Fruit fly (Drosophila melanogaster) whole organism, embryonic: Measurements from ENCODE around the gene CG7924.
A peak's percentile ranks its signal among the peaks of the same experiment; 100 is the strongest.

Source experiments
- Ada2b ChIP-seq: fragments of 200-800 bp; sonication (Bioruptor generic); IDR thresholded peaks from 2 replicates; pipeline ENCODE4 v1.3.6; 2022; ENCODE audit warnings: missing biosample characterization, missing genetic modification characterization
- CG10147 ChIP-seq: fragments of 200-800 bp; sonication (Bioruptor generic); optimal IDR thresholded peaks from 2 replicates; lab custom pipeline; 2019; ENCODE audit warnings: missing biosample characterization, mild to moderate bottlenecking, missing genetic modification characterization, moderate library complexity
- CG10209 ChIP-seq: fragments of 200-800 bp; sonication (Bioruptor generic); optimal IDR thresholded peaks from 3 replicates; lab custom pipeline; 2017; ENCODE audit warnings: missing biosample characterization, mild to moderate bottlenecking, missing genetic modification characterization, missing genetic modification reagents
- CG11093 ChIP-seq: fragments of 200-800 bp; sonication (Bioruptor generic); IDR thresholded peaks from 3 replicates; pipeline ENCODE4 v1.3.6; 2022; ENCODE audit warnings: missing biosample characterization, missing genetic modification characterization
- CG11504 ChIP-seq: fragments of 200-800 bp; sonication (Bioruptor generic); optimal IDR thresholded peaks from 3 replicates; lab custom pipeline; 2019; ENCODE audit warnings: missing biosample characterization, mild to moderate bottlenecking, missing genetic modification characterization, moderate library complexity
- CG11696 ChIP-seq: fragments of 200-800 bp; sonication (Bioruptor generic); IDR thresholded peaks from 2 replicates; pipeline ENCODE4 v1.3.6; 2022; ENCODE audit warnings: missing biosample characterization, missing genetic modification characterization
- CG11723 ChIP-seq: fragments of 200-800 bp; sonication (Bioruptor generic); optimal IDR thresholded peaks from 2 replicates; lab custom pipeline; 2017; ENCODE audit warnings: missing biosample characterization, mild to moderate bottlenecking, missing genetic modification characterization
- CG12299 ChIP-seq: fragments of 200-800 bp; sonication (Bioruptor generic); optimal IDR thresholded peaks from 2 replicates; lab custom pipeline; 2018; ENCODE audit warnings: missing biosample characterization, mild to moderate bottlenecking, missing genetic modification characterization
- CG1233 ChIP-seq: fragments of 200-800 bp; sonication (Bioruptor generic); optimal IDR thresholded peaks from 4 replicates; lab custom pipeline; 2018; ENCODE audit warnings: missing biosample characterization, mild to moderate bottlenecking, missing genetic modification characterization
- CG12942 ChIP-seq: fragments of 200-800 bp; sonication (Bioruptor generic); optimal IDR thresholded peaks from 3 replicates; lab custom pipeline; 2016; ENCODE audit warnings: missing biosample characterization, missing genetic modification characterization
- CG13424 ChIP-seq: fragments of 200-800 bp; sonication (Bioruptor generic); optimal IDR thresholded peaks from 2 replicates; lab custom pipeline; 2019; ENCODE audit warnings: missing biosample characterization, mild to moderate bottlenecking, missing genetic modification characterization, moderate library complexity
- CG17568 ChIP-seq: fragments of 200-800 bp; sonication (Bioruptor generic); optimal IDR thresholded peaks from 2 replicates; lab custom pipeline; 2018; ENCODE audit warnings: missing biosample characterization, mild to moderate bottlenecking, missing genetic modification characterization, moderate library complexity
- CG2120 ChIP-seq: fragments of 200-800 bp; sonication (Bioruptor generic); optimal IDR thresholded peaks from 3 replicates; lab custom pipeline; 2016; ENCODE audit warnings: missing biosample characterization, missing genetic modification characterization
- CG2199 ChIP-seq: fragments of 200-800 bp; sonication (Bioruptor generic); IDR thresholded peaks from 3 replicates; pipeline ENCODE4 v1.3.6; 2022; ENCODE audit warnings: missing biosample characterization, missing genetic modification characterization
- CG30403 ChIP-seq: fragments of 200-800 bp; sonication (Bioruptor generic); optimal IDR thresholded peaks from 3 replicates; lab custom pipeline; 2016; ENCODE audit warnings: missing biosample characterization, missing genetic modification characterization
- CG3407 ChIP-seq: fragments of 200-800 bp; sonication (Bioruptor generic); optimal IDR thresholded peaks from 2 replicates; lab custom pipeline; 2018; ENCODE audit warnings: missing biosample characterization, mild to moderate bottlenecking, missing genetic modification characterization
- CG3838 ChIP-seq: fragments of 200-800 bp; sonication (Bioruptor generic); optimal IDR thresholded peaks from 3 replicates; lab custom pipeline; 2016; ENCODE audit warnings: missing biosample characterization, missing genetic modification characterization
- CG4282 ChIP-seq: fragments of 200-800 bp; sonication (Bioruptor generic); optimal IDR thresholded peaks from 2 replicates; lab custom pipeline; 2016; ENCODE audit warnings: missing biosample characterization, missing genetic modification characterization
- CkIIα-i1 ChIP-seq: fragments of 200-800 bp; sonication (Bioruptor generic); IDR thresholded peaks from 2 replicates; pipeline ENCODE4 v1.3.6; 2022; ENCODE audit warnings: missing biosample characterization, missing genetic modification characterization
- Deaf1 ChIP-seq: fragments of 200-800 bp; optimal IDR thresholded peaks from 3 replicates; lab custom pipeline; 2019; ENCODE audit warnings: missing biosample characterization, mild to moderate bottlenecking, missing genetic modification characterization, moderate library complexity
- Dll ChIP-seq: fragments of 200-800 bp; sonication (Bioruptor generic); IDR thresholded peaks from 4 replicates; pipeline ENCODE4 v1.3.6; 2022; ENCODE audit warnings: missing biosample characterization, missing genetic modification characterization; ENCODE audit not compliant: partially characterized antibody
- Drgx ChIP-seq: fragments of 200-800 bp; sonication (Bioruptor generic); IDR thresholded peaks from 2 replicates; pipeline ENCODE4 v1.3.6; 2022; ENCODE audit warnings: missing biosample characterization, missing genetic modification characterization
- Fer2 ChIP-seq: fragments of 200-800 bp; sonication (Bioruptor generic); optimal IDR thresholded peaks from 2 replicates; lab custom pipeline; 2018; ENCODE audit warnings: missing biosample characterization, mild to moderate bottlenecking, missing genetic modification characterization, moderate library complexity
- HHEX ChIP-seq: fragments of 200-800 bp; sonication (Bioruptor generic); optimal IDR thresholded peaks from 3 replicates; lab custom pipeline; 2017; ENCODE audit warnings: missing biosample characterization, mild to moderate bottlenecking, missing genetic modification characterization, missing genetic modification reagents
- HLHmδ ChIP-seq: fragments of 200-800 bp; sonication (Bioruptor generic); optimal IDR thresholded peaks from 2 replicates; lab custom pipeline; 2018; ENCODE audit warnings: missing biosample characterization, mild to moderate bottlenecking, missing genetic modification characterization, moderate library complexity
- Hey ChIP-seq: fragments of 200-800 bp; sonication (Bioruptor generic); optimal IDR thresholded peaks from 3 replicates; lab custom pipeline; 2018; ENCODE audit warnings: missing biosample characterization, mild to moderate bottlenecking, missing genetic modification characterization
- Lhr ChIP-seq: fragments of 200-800 bp; sonication (Bioruptor generic); optimal IDR thresholded peaks from 3 replicates; lab custom pipeline; 2017; ENCODE audit warnings: mild to moderate bottlenecking, missing biosample characterization, missing genetic modification reagents, missing genetic modification characterization
- MTF-1 ChIP-seq: fragments of 200-800 bp; sonication (Bioruptor generic); optimal IDR thresholded peaks from 2 replicates; lab custom pipeline; 2018; ENCODE audit warnings: missing biosample characterization, mild to moderate bottlenecking, missing genetic modification characterization, borderline replicate concordance
- Med ChIP-seq: fragments of 200-800 bp; sonication (Bioruptor generic); peaks from one replicate; lab custom pipeline; 2016; ENCODE audit warnings: missing biosample characterization, missing genetic modification characterization, mild to moderate bottlenecking, inconsistent platforms, moderate library complexity
- NC2α ChIP-seq: fragments of 200-800 bp; sonication (Bioruptor generic); optimal IDR thresholded peaks from 2 replicates; lab custom pipeline; 2016; ENCODE audit warnings: missing biosample characterization, missing genetic modification characterization
- Side ChIP-seq: fragments of 200-800 bp; sonication (Bioruptor generic); optimal IDR thresholded peaks from 2 replicates; lab custom pipeline; 2016; ENCODE audit warnings: missing biosample characterization, missing genetic modification characterization
- Trl ChIP-seq, 3 experiments: fragments of >200 bp in 2 of 3; fragments of 200-800 bp in 1 of 3; sonication (Bioruptor generic) in 1 of 3; optimal IDR thresholded peaks; 2 replicates in 1 of 3; 3 replicates in 2 of 3; lab custom pipeline; 2016 to 2017; ENCODE audit warnings: missing biosample characterization in 1 of 3, missing genetic modification characterization in 1 of 3
- Vsx1 ChIP-seq: fragments of 200-800 bp; sonication (Bioruptor generic); optimal IDR thresholded peaks from 2 replicates; lab custom pipeline; 2017; ENCODE audit warnings: missing biosample characterization, mild to moderate bottlenecking, missing genetic modification characterization, missing genetic modification reagents
- dati ChIP-seq: fragments of 200-800 bp; sonication (Bioruptor generic); IDR thresholded peaks from 2 replicates; pipeline ENCODE4 v1.3.6; 2022; ENCODE audit warnings: missing biosample characterization, missing genetic modification characterization
- eyg ChIP-seq: fragments of 200-800 bp; sonication (Bioruptor generic); optimal IDR thresholded peaks from 3 replicates; lab custom pipeline; 2016; ENCODE audit warnings: missing biosample characterization, missing genetic modification characterization
- fd102C ChIP-seq: fragments of 200-800 bp; sonication (Bioruptor generic); optimal IDR thresholded peaks from 2 replicates; lab custom pipeline; 2018; ENCODE audit warnings: missing biosample characterization, mild to moderate bottlenecking, missing genetic modification characterization, moderate library complexity
- fd3F ChIP-seq: fragments of 200-800 bp; sonication (Bioruptor generic); optimal IDR thresholded peaks from 2 replicates; lab custom pipeline; 2018; ENCODE audit warnings: missing biosample characterization, mild to moderate bottlenecking, missing genetic modification characterization, moderate library complexity
- gt ChIP-seq: fragments of 200-800 bp; sonication (Bioruptor generic); IDR thresholded peaks from 2 replicates; pipeline ENCODE4 v1.3.6; 2022; ENCODE audit warnings: missing biosample characterization, missing genetic modification characterization
- lab ChIP-seq: fragments of 200-800 bp; sonication (Bioruptor generic); optimal IDR thresholded peaks from 3 replicates; lab custom pipeline; 2017; ENCODE audit warnings: missing biosample characterization, missing genetic modification characterization, mild to moderate bottlenecking, moderate library complexity, missing genetic modification reagents
- lmd ChIP-seq: fragments of 200-800 bp; sonication (Bioruptor generic); IDR thresholded peaks from 2 replicates; pipeline ENCODE4 v1.3.6; 2022; ENCODE audit warnings: missing biosample characterization, missing genetic modification characterization
- org-1 ChIP-seq: fragments of 200-800 bp; sonication (Bioruptor generic); optimal IDR thresholded peaks from 2 replicates; lab custom pipeline; 2017; ENCODE audit warnings: missing biosample characterization, missing genetic modification characterization
- phol ChIP-seq: fragments of 200-800 bp; sonication (Bioruptor generic); optimal IDR thresholded peaks from 3 replicates; lab custom pipeline; 2018; ENCODE audit warnings: missing biosample characterization, mild to moderate bottlenecking, missing genetic modification characterization, moderate library complexity
- ro ChIP-seq: fragments of 200-800 bp; sonication (Bioruptor generic); IDR thresholded peaks from 2 replicates; pipeline ENCODE4 v1.3.6; 2022; ENCODE audit warnings: missing biosample characterization, missing genetic modification characterization
- schlank ChIP-seq: fragments of 200-800 bp; sonication (Bioruptor generic); optimal IDR thresholded peaks from 2 replicates; lab custom pipeline; 2018; ENCODE audit warnings: missing biosample characterization, mild to moderate bottlenecking, missing genetic modification characterization
- scrt ChIP-seq: fragments of 200-800 bp; sonication (Bioruptor generic); optimal IDR thresholded peaks from 2 replicates; lab custom pipeline; 2018; ENCODE audit warnings: missing biosample characterization, mild to moderate bottlenecking, missing genetic modification characterization, moderate library complexity
- slp2 ChIP-seq: fragments of 200-800 bp; sonication (Bioruptor generic); optimal IDR thresholded peaks from 2 replicates; lab custom pipeline; 2016; ENCODE audit warnings: missing biosample characterization, missing genetic modification characterization
- sr ChIP-seq: fragments of 200-800 bp; sonication (Bioruptor generic); IDR thresholded peaks from 3 replicates; pipeline ENCODE4 v1.3.6; 2022; ENCODE audit warnings: missing biosample characterization, missing genetic modification characterization
- tgo ChIP-seq: fragments of 200-800 bp; sonication (Bioruptor generic); IDR thresholded peaks from 3 replicates; pipeline ENCODE4 v1.3.6; 2022; ENCODE audit warnings: missing biosample characterization, missing genetic modification characterization
- usp ChIP-seq: fragments of >200 bp; optimal IDR thresholded peaks from 2 replicates; lab custom pipeline; 2017; ENCODE audit warnings: missing biosample characterization, missing genetic modification characterization
- zfh2 ChIP-seq: fragments of 200-800 bp; sonication (Bioruptor generic); optimal IDR thresholded peaks from 2 replicates; lab custom pipeline; 2016; ENCODE audit warnings: missing biosample characterization, missing genetic modification characterization

The CG7924 gene

DNA sequence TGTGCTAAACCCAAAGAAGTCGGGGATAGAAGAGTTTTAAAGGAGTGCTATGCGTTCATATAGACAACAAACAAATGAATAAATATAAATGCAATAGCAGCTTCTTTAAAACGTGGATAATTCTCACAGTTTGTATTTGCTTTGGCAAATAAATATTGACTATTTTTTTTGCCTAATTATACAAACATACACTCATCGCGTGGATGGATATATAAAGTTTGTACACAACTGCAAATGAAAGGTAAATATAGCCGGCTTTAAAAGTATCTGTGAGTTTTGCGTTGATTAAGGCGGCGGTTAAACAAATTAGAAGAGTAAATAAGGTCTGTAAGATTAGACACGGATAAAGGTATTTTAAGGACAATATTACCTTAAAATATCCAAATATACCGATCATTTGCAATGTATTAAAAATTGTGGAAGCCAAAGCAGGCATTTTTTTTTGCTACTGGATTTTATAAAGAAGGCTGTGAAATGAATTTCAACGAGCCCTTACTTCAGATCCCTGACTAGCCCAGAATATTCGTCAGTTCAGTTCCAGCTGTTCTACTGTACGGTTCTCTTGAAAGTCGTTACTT is 15.5 kb upstream of the CG7924 start, which contains the start of gene CG7768 (continued):
- TF ChIP-seq Fer2 (tag; lab: Kevin White, UChicago) (peak; percentile 65), Dll (GFP tag; lab: Robert Waterston, UW) (no peak), CG11723 (GFP tag; lab: Kevin White, UChicago) (peak; percentile 28), HLHmδ (GFP tag; lab: Kevin White, UChicago) (no peak), CG11696 (no peak), CG3838 (GFP tag; lab: Kevin White, UChicago) (peak; percentile 28), Med (GFP tag; lab: Kevin White, UChicago) (peak; percentile 91), Trl (optimal IDR thresholded peaks at IDR 0.05; lab: Kevin White, UChicago) (no peak), Trl (GFP tag; optimal IDR thresholded peaks at IDR 0.05; lab: Kevin White, UChicago) (peak; percentile 47), org-1 (GFP tag; lab: Kevin White, UChicago) (peak; percentile 48), lmd (no peak), CG4282 (GFP tag; lab: Kevin White, UChicago) (no peak), CG10147 (GFP tag; lab: Kevin White, UChicago) (peak; percentile 70), CG3407 (peak; percentile 21), scrt (GFP tag; lab: Kevin White, UChicago) (peak; percentile 61), CG17568 (peak; percentile 75), fd3F (peak; percentile 84), Vsx1 (GFP tag; lab: Kevin White, UChicago) (peak; percentile 79), HHEX (peak; percentile 76), eyg (GFP tag; lab: Kevin White, UChicago) (peak; percentile 25), phol (tag; lab: Kevin White, UChicago) (no peak), lab (GFP tag; lab: Kevin White, UChicago) (peak; percentile 88), NC2α (no peak), Drgx (GFP tag; lab: Robert Waterston, UW) (no peak), CkIIα-i1 (GFP tag; lab: Robert Waterston, UW) (no peak), CG2199 (no peak), usp (GFP tag; lab: Kevin White, UChicago) (no peak), schlank (tag; lab: Kevin White, UChicago) (peak; percentile 80), CG2120 (GFP tag; lab: Kevin White, UChicago) (peak; percentile 74), CG12942 (GFP tag; lab: Kevin White, UChicago) (peak; percentile 18), slp2 (GFP tag; lab: Kevin White, UChicago) (no peak), sr (GFP tag; lab: Robert Waterston, UW) (no peak), Deaf1 (tag; lab: Kevin White, UChicago) (no peak), CG1233 (peak; percentile 62), MTF-1 (GFP tag; lab: Kevin White, UChicago) (peak; percentile 70), CG11093 (no peak), fd102C (GFP tag; lab: Kevin White, UChicago) (peak; percentile 67), CG12299 (tag; lab: Kevin White, UChicago) (peak; percentile 63), gt (GFP tag; lab: Robert Waterston, UW) (no peak), Lhr (no peak), ro (GFP tag; lab: Robert Waterston, UW) (no peak), CG13424 (tag; lab: Kevin White, UChicago) (peak; percentile 37), CG11504 (tag; lab: Kevin White, UChicago) (peak; percentile 58), dati (no peak), CG10209 (GFP tag; lab: Kevin White, UChicago) (peak; percentile 62), Side (peak; percentile 42), tgo (no peak), Hey (peak; percentile 19), Ada2b (GFP tag; lab: Robert Waterston, UW) (peak; percentile 20; the same call in 1 of the 2 replicates), zfh2 (GFP tag; lab: Kevin White, UChicago) (peak; percentile 38), CG30403 (GFP tag; lab: Kevin White, UChicago) (peak; percentile 2)
